Fruit fly (Drosophila melanogaster) whole organism, embryonic: ENCODE data around the gene CG7806.
A peak's percentile ranks its signal among the peaks of the same experiment; 100 is the strongest.

Experiments used
- Bteb2 ChIP-seq: fragments of 200-800 bp; sonication (Bioruptor generic); optimal IDR thresholded peaks from 2 replicates; lab custom pipeline; 2016; ENCODE audit warnings: missing biosample characterization, missing genetic modification characterization
- CG11085 ChIP-seq: fragments of 200-800 bp; sonication (Bioruptor generic); IDR thresholded peaks from 2 replicates; pipeline ENCODE4 v1.3.6; 2022; ENCODE audit warnings: missing biosample characterization, missing genetic modification characterization
- CG12104 ChIP-seq: fragments of 200-800 bp; sonication (Bioruptor generic); optimal IDR thresholded peaks from 3 replicates; lab custom pipeline; 2016; ENCODE audit warnings: missing biosample characterization, missing genetic modification characterization
- CG12155 ChIP-seq: fragments of 200-800 bp; sonication (Bioruptor generic); optimal IDR thresholded peaks from 3 replicates; lab custom pipeline; 2016; ENCODE audit warnings: missing biosample characterization, missing genetic modification characterization
- CG12659 ChIP-seq: fragments of 200-800 bp; sonication (Bioruptor generic); optimal IDR thresholded peaks from 3 replicates; lab custom pipeline; 2017; ENCODE audit warnings: mild to moderate bottlenecking, missing biosample characterization, missing genetic modification reagents, missing genetic modification characterization
- CG14441 ChIP-seq: fragments of 200-800 bp; sonication (Bioruptor generic); IDR thresholded peaks from 2 replicates; pipeline ENCODE4 v1.3.6; 2022; ENCODE audit warnings: missing biosample characterization, missing genetic modification characterization
- CG16779 ChIP-seq: fragments of 200-800 bp; sonication (Bioruptor generic); IDR thresholded peaks from 2 replicates; pipeline ENCODE4 v1.3.6; 2022; ENCODE audit warnings: missing biosample characterization, missing genetic modification characterization
- CG17328 ChIP-seq: fragments of 200-800 bp; sonication (Bioruptor generic); IDR thresholded peaks from 2 replicates; pipeline ENCODE4 v1.3.6; 2022; ENCODE audit warnings: missing biosample characterization, missing genetic modification characterization
- CG2199 ChIP-seq: fragments of 200-800 bp; sonication (Bioruptor generic); IDR thresholded peaks from 3 replicates; pipeline ENCODE4 v1.3.6; 2022; ENCODE audit warnings: missing biosample characterization, missing genetic modification characterization
- CG2202 ChIP-seq: fragments of 200-800 bp; sonication (Bioruptor generic); optimal IDR thresholded peaks from 2 replicates; lab custom pipeline; 2018; ENCODE audit warnings: missing biosample characterization, mild to moderate bottlenecking, missing genetic modification characterization
- CG31365 ChIP-seq: fragments of 200-800 bp; sonication (Bioruptor generic); optimal IDR thresholded peaks from 2 replicates; lab custom pipeline; 2018; ENCODE audit warnings: missing biosample characterization, mild to moderate bottlenecking, missing genetic modification characterization
- CG31388 ChIP-seq: fragments of 200-800 bp; sonication (Bioruptor generic); optimal IDR thresholded peaks from 2 replicates; lab custom pipeline; 2016; ENCODE audit warnings: missing biosample characterization, missing genetic modification characterization
- CG3995 ChIP-seq: fragments of 200-800 bp; sonication (Bioruptor generic); optimal IDR thresholded peaks from 3 replicates; lab custom pipeline; 2016; ENCODE audit warnings: missing biosample characterization, missing genetic modification characterization
- CG4854 ChIP-seq: fragments of 200-800 bp; sonication (Bioruptor generic); optimal IDR thresholded peaks from 2 replicates; lab custom pipeline; 2016; ENCODE audit warnings: missing biosample characterization, missing genetic modification characterization, inconsistent platforms
- CG6175 ChIP-seq: fragments of 200-800 bp; sonication (Bioruptor generic); IDR thresholded peaks from 3 replicates; pipeline ENCODE4 v1.3.6; 2022; ENCODE audit warnings: missing biosample characterization, missing genetic modification characterization
- CG6272 ChIP-seq: fragments of 200-800 bp; sonication (Bioruptor generic); IDR thresholded peaks from 2 replicates; pipeline ENCODE4 v1.3.6; 2022; ENCODE audit warnings: missing biosample characterization, missing genetic modification characterization
- CG7556 ChIP-seq: fragments of 200-800 bp; sonication (Bioruptor generic); optimal IDR thresholded peaks from 2 replicates; lab custom pipeline; 2017; ENCODE audit warnings: missing biosample characterization, mild to moderate bottlenecking, missing genetic modification characterization
- CG8290 ChIP-seq, 3 experiments: fragments of 200-800 bp; sonication (Bioruptor generic); optimal IDR thresholded peaks; 2 replicates each; lab custom pipeline; 2016 to 2019; ENCODE audit warnings: missing biosample characterization in 3 of 3, missing genetic modification characterization in 3 of 3, mild to moderate bottlenecking in 2 of 3, moderate library complexity in 1 of 3
- CG9932 ChIP-seq: fragments of 200-800 bp; sonication (Bioruptor generic); IDR thresholded peaks from 2 replicates; pipeline ENCODE4 v1.3.6; 2022; ENCODE audit warnings: missing biosample characterization, missing genetic modification characterization
- Camta ChIP-seq: fragments of 200-800 bp; sonication (Bioruptor generic); optimal IDR thresholded peaks from 2 replicates; lab custom pipeline; 2016; ENCODE audit warnings: missing biosample characterization, missing genetic modification characterization
- CrebB ChIP-seq: fragments of 200-800 bp; sonication (Bioruptor generic); optimal IDR thresholded peaks from 3 replicates; lab custom pipeline; 2018; ENCODE audit warnings: missing biosample characterization, mild to moderate bottlenecking, missing genetic modification characterization
- Dll ChIP-seq: fragments of 200-800 bp; sonication (Bioruptor generic); IDR thresholded peaks from 4 replicates; pipeline ENCODE4 v1.3.6; 2022; ENCODE audit warnings: missing biosample characterization, missing genetic modification characterization; ENCODE audit not compliant: partially characterized antibody
- Fer1 ChIP-seq: fragments of 200-800 bp; sonication (Bioruptor generic); optimal IDR thresholded peaks from 2 replicates; lab custom pipeline; 2017; ENCODE audit warnings: missing biosample characterization, mild to moderate bottlenecking, missing genetic modification characterization
- HHEX ChIP-seq: fragments of 200-800 bp; sonication (Bioruptor generic); optimal IDR thresholded peaks from 3 replicates; lab custom pipeline; 2017; ENCODE audit warnings: missing biosample characterization, mild to moderate bottlenecking, missing genetic modification characterization, missing genetic modification reagents
- HLH3B ChIP-seq: fragments of 200-800 bp; sonication (Bioruptor generic); IDR thresholded peaks from 2 replicates; pipeline ENCODE4 v1.3.6; 2022; ENCODE audit warnings: missing biosample characterization, missing genetic modification characterization
- HmgZ ChIP-seq: fragments of 200-800 bp; sonication (Bioruptor generic); optimal IDR thresholded peaks from 2 replicates; lab custom pipeline; 2018; ENCODE audit warnings: missing biosample characterization, mild to moderate bottlenecking, missing genetic modification characterization
- MESR4 ChIP-seq: fragments of 200-800 bp; sonication (Bioruptor generic); optimal IDR thresholded peaks from 2 replicates; lab custom pipeline; 2018; ENCODE audit warnings: missing biosample characterization, mild to moderate bottlenecking, missing genetic modification characterization, moderate library complexity
- Mes4 ChIP-seq: fragments of 200-800 bp; sonication (Bioruptor generic); optimal IDR thresholded peaks from 2 replicates; lab custom pipeline; 2016; ENCODE audit warnings: missing biosample characterization, missing genetic modification characterization
- Neu2 ChIP-seq: fragments of 200-800 bp; sonication (Bioruptor generic); optimal IDR thresholded peaks from 3 replicates; lab custom pipeline; 2016; ENCODE audit warnings: missing biosample characterization, missing genetic modification characterization, borderline replicate concordance
- Nf-YC ChIP-seq: fragments of 200-800 bp; optimal IDR thresholded peaks from 3 replicates; lab custom pipeline; 2019; ENCODE audit warnings: missing biosample characterization, mild to moderate bottlenecking, missing genetic modification characterization, moderate library complexity
- Six4 ChIP-seq: fragments of 200-800 bp; sonication (Bioruptor generic); optimal IDR thresholded peaks from 2 replicates; lab custom pipeline; 2016; ENCODE audit warnings: missing biosample characterization, missing genetic modification characterization
- Spps ChIP-seq: fragments of 200-800 bp; sonication (Bioruptor generic); optimal IDR thresholded peaks from 2 replicates; lab custom pipeline; 2018; ENCODE audit warnings: missing biosample characterization, mild to moderate bottlenecking, missing genetic modification characterization
- Xbp1 ChIP-seq: fragments of 200-800 bp; sonication (Bioruptor generic); optimal IDR thresholded peaks from 3 replicates; lab custom pipeline; 2016; ENCODE audit warnings: missing biosample characterization, mild to moderate bottlenecking, missing genetic modification characterization
- amos ChIP-seq: fragments of 200-800 bp; sonication (Bioruptor generic); IDR thresholded peaks from 2 replicates; pipeline ENCODE4 v1.3.6; 2022; ENCODE audit warnings: missing biosample characterization, missing genetic modification characterization; ENCODE audit not compliant: partially characterized antibody
- cad ChIP-seq: fragments of >200 bp; optimal IDR thresholded peaks from 2 replicates; lab custom pipeline; 2017; ENCODE audit warnings: missing biosample characterization, missing genetic modification characterization
- chinmo ChIP-seq: fragments of 200-800 bp; sonication (Bioruptor generic); IDR thresholded peaks from 4 replicates; pipeline ENCODE4 v1.3.6; 2022; ENCODE audit warnings: missing biosample characterization, missing genetic modification characterization; ENCODE audit not compliant: partially characterized antibody
- dm ChIP-seq: fragments of 200-800 bp; sonication (Bioruptor generic); optimal IDR thresholded peaks from 3 replicates; lab custom pipeline; 2016; ENCODE audit warnings: missing biosample characterization, missing genetic modification characterization
- eve ChIP-seq, 2 experiments: fragments of >200 bp; optimal IDR thresholded peaks; 2 replicates each; lab custom pipeline; 2017; ENCODE audit warnings: missing biosample characterization in 2 of 2, missing genetic modification characterization in 2 of 2
- gcm2 ChIP-seq: fragments of 200-800 bp; sonication (Bioruptor generic); optimal IDR thresholded peaks from 2 replicates; lab custom pipeline; 2016; ENCODE audit warnings: missing biosample characterization, missing genetic modification characterization
- gt ChIP-seq: fragments of 200-800 bp; sonication (Bioruptor generic); IDR thresholded peaks from 2 replicates; pipeline ENCODE4 v1.3.6; 2022; ENCODE audit warnings: missing biosample characterization, missing genetic modification characterization
- mirr ChIP-seq: fragments of 200-800 bp; sonication (Bioruptor generic); optimal IDR thresholded peaks from 3 replicates; lab custom pipeline; 2018; ENCODE audit warnings: missing biosample characterization, mild to moderate bottlenecking, missing genetic modification characterization
- mld ChIP-seq: fragments of 200-800 bp; sonication (Bioruptor generic); IDR thresholded peaks from 3 replicates; pipeline ENCODE4 v1.3.6; 2022; ENCODE audit warnings: missing biosample characterization, missing genetic modification characterization; ENCODE audit not compliant: partially characterized antibody
- peb ChIP-seq: fragments of 200-800 bp; sonication (Bioruptor generic); IDR thresholded peaks from 2 replicates; pipeline ENCODE4 v1.3.6; 2022; ENCODE audit warnings: missing biosample characterization, missing genetic modification characterization
- pfk ChIP-seq: fragments of 200-800 bp; sonication (Bioruptor generic); optimal IDR thresholded peaks from 2 replicates; lab custom pipeline; 2018; ENCODE audit warnings: missing biosample characterization, mild to moderate bottlenecking, missing genetic modification characterization, moderate library complexity
- pita ChIP-seq: fragments of 200-800 bp; sonication (Bioruptor generic); optimal IDR thresholded peaks from 2 replicates; lab custom pipeline; 2017; ENCODE audit warnings: missing biosample characterization, mild to moderate bottlenecking, missing genetic modification characterization
- run ChIP-seq: fragments of 200-800 bp; sonication (Bioruptor generic); optimal IDR thresholded peaks from 3 replicates; lab custom pipeline; 2018; ENCODE audit warnings: missing biosample characterization, mild to moderate bottlenecking, missing genetic modification characterization
- sim ChIP-seq: fragments of 200-800 bp; sonication (Bioruptor generic); IDR thresholded peaks from 2 replicates; pipeline ENCODE4 v1.3.6; 2022; ENCODE audit warnings: missing biosample characterization, missing genetic modification characterization
- sr ChIP-seq: fragments of 200-800 bp; sonication (Bioruptor generic); IDR thresholded peaks from 3 replicates; pipeline ENCODE4 v1.3.6; 2022; ENCODE audit warnings: missing biosample characterization, missing genetic modification characterization
- stc ChIP-seq: fragments of 200-800 bp; sonication (Bioruptor generic); IDR thresholded peaks from 2 replicates; pipeline ENCODE4 v1.3.6; 2022; ENCODE audit warnings: missing biosample characterization, missing genetic modification characterization
- twi ChIP-seq: fragments of 200-800 bp; optimal IDR thresholded peaks from 2 replicates; lab custom pipeline; 2019; ENCODE audit warnings: missing biosample characterization, mild to moderate bottlenecking, missing genetic modification characterization, moderate library complexity
- tx ChIP-seq: fragments of 200-800 bp; sonication (Bioruptor generic); optimal IDR thresholded peaks from 2 replicates; lab custom pipeline; 2016; ENCODE audit warnings: missing biosample characterization, missing genetic modification characterization
- yki ChIP-seq: fragments of >200 bp; optimal IDR thresholded peaks from 3 replicates; lab custom pipeline; 2018

CG7806 gene

dm6 chr2L:8350560-8351171, 39.5 kb downstream of the CG7806 start (continued):
- no peak for TF ChIP-seq Six4 (GFP tag; lab: Kevin White, UChicago)
- no peak for TF ChIP-seq CG14441 (GFP tag; lab: Robert Waterston, UW)
- no peak for TF ChIP-seq CG2202 (tag; lab: Kevin White, UChicago)
- no peak for TF ChIP-seq CG16779 (GFP tag; lab: Robert Waterston, UW)
- no peak for TF ChIP-seq CG3995
- peak; percentile 30 for TF ChIP-seq Bteb2 (GFP tag; lab: Kevin White, UChicago)
- no peak for TF ChIP-seq CG6175 (GFP tag; lab: Robert Waterston, UW)
- no peak for TF ChIP-seq pita (GFP tag; lab: Kevin White, UChicago)
- peak; percentile 73 for TF ChIP-seq mirr (GFP tag; lab: Kevin White, UChicago)
- TF ChIP-seq tx (GFP tag; lab: Kevin White, UChicago): no peak
- TF ChIP-seq CG11085 (GFP tag; lab: Robert Waterston, UW): no peak
- no peak for TF ChIP-seq Xbp1 (GFP tag; lab: Kevin White, UChicago)
- no peak for TF ChIP-seq CG8290 (GFP tag; optimal IDR thresholded peaks at IDR 0.05; lab: Kevin White, UChicago)
- peak in 1 of 2 experiments; percentile 63 for TF ChIP-seq CG8290 (tag; optimal IDR thresholded peaks at IDR 0.05; lab: Kevin White, UChicago)
- TF ChIP-seq Fer1: peak; percentile 75
- no peak for TF ChIP-seq CG9932
- TF ChIP-seq HLH3B (GFP tag; lab: Robert Waterston, UW): peak; percentile 29; the same call in 1 of the 2 replicates
- TF ChIP-seq CG6272 (GFP tag; lab: Robert Waterston, UW): no peak
- no peak for TF ChIP-seq sim
- no peak for TF ChIP-seq CG4854 (GFP tag; lab: Kevin White, UChicago)
- TF ChIP-seq MESR4 (GFP tag; lab: Kevin White, UChicago): no peak
- TF ChIP-seq stc (GFP tag; lab: Robert Waterston, UW): no peak
- no peak for TF ChIP-seq CG17328 (GFP tag; lab: Robert Waterston, UW)
- TF ChIP-seq run (tag; lab: Kevin White, UChicago): no peak
- TF ChIP-seq amos (GFP tag; lab: Robert Waterston, UW): no peak
- no peak for TF ChIP-seq Dll
- TF ChIP-seq gcm2 (GFP tag; lab: Kevin White, UChicago): no peak
- no peak for TF ChIP-seq sr (GFP tag; lab: Robert Waterston, UW)
- TF ChIP-seq CG12659 (GFP tag; lab: Kevin White, UChicago): peak; percentile 24
- TF ChIP-seq twi (tag; lab: Kevin White, UChicago): no peak
- no peak for TF ChIP-seq Neu2
- TF ChIP-seq CG2199 (GFP tag; lab: Robert Waterston, UW): no peak
- TF ChIP-seq HHEX: peak; percentile 61
- no peak for TF ChIP-seq Spps (tag; lab: Kevin White, UChicago)
- no peak for TF ChIP-seq Nf-YC
- TF ChIP-seq CG31365 (tag; lab: Kevin White, UChicago): peak; percentile 22
- no peak for TF ChIP-seq CG31388 (GFP tag; lab: Kevin White, UChicago)
- TF ChIP-seq pfk (GFP tag; lab: Kevin White, UChicago): no peak
- no peak for TF ChIP-seq yki (lab: Kevin White, UChicago)
- no peak for TF ChIP-seq Camta (GFP tag; lab: Kevin White, UChicago)
- no peak for TF ChIP-seq eve (GFP tag; optimal IDR thresholded peaks at IDR 0.05; lab: Kevin White, UChicago)
- TF ChIP-seq gt (GFP tag; lab: Robert Waterston, UW): no peak
- TF ChIP-seq CrebB (tag; lab: Kevin White, UChicago): peak; percentile 71
- no peak for TF ChIP-seq CG12155
- TF ChIP-seq peb (GFP tag; lab: Robert Waterston, UW): no peak
- no peak for TF ChIP-seq CG7556 (GFP tag; lab: Kevin White, UChicago)
- TF ChIP-seq CG12104 (GFP tag; lab: Kevin White, UChicago): no peak
- no peak for TF ChIP-seq mld (GFP tag; lab: Robert Waterston, UW)
- TF ChIP-seq chinmo (GFP tag; lab: Robert Waterston, UW): no peak
- no peak for TF ChIP-seq dm (GFP tag; lab: Kevin White, UChicago)
- TF ChIP-seq cad (GFP tag; lab: Kevin White, UChicago): no peak
- no peak for TF ChIP-seq Mes4 (GFP tag; lab: Kevin White, UChicago)
- TF ChIP-seq HmgZ (tag; lab: Kevin White, UChicago): peak; percentile 65
